Fruit fly (Drosophila melanogaster) whole organism, embryonic: ENCODE measurements around the gene Cow.

Experiments
- Atf-2 ChIP-seq: fragments of 200-800 bp; sonication (Bioruptor generic); optimal IDR thresholded peaks from 2 replicates; lab custom pipeline; 2016; ENCODE audit warnings: missing biosample characterization, missing genetic modification characterization
- B-H2 ChIP-seq: fragments of 200-800 bp; sonication (Bioruptor generic); optimal IDR thresholded peaks from 2 replicates; lab custom pipeline; 2018; ENCODE audit warnings: missing biosample characterization, mild to moderate bottlenecking, missing genetic modification characterization
- C15 ChIP-seq: fragments of 200-800 bp; sonication (Bioruptor generic); IDR thresholded peaks from 3 replicates; pipeline ENCODE4 v1.3.6; 2022; ENCODE audit warnings: missing biosample characterization, missing genetic modification characterization
- CG10321 ChIP-seq: fragments of 200-800 bp; sonication (Bioruptor generic); IDR thresholded peaks from 2 replicates; pipeline ENCODE4 v1.3.6; 2022; ENCODE audit warnings: missing biosample characterization, missing genetic modification characterization
- CG12104 ChIP-seq: fragments of 200-800 bp; sonication (Bioruptor generic); optimal IDR thresholded peaks from 3 replicates; lab custom pipeline; 2016; ENCODE audit warnings: missing biosample characterization, missing genetic modification characterization
- CG15011 ChIP-seq: fragments of 200-800 bp; sonication (Bioruptor generic); optimal IDR thresholded peaks from 3 replicates; lab custom pipeline; 2018; ENCODE audit warnings: missing biosample characterization, mild to moderate bottlenecking, missing genetic modification characterization
- CG17385 ChIP-seq: fragments of 200-800 bp; sonication (Bioruptor generic); optimal IDR thresholded peaks from 3 replicates; lab custom pipeline; 2018; ENCODE audit warnings: missing biosample characterization, mild to moderate bottlenecking, missing genetic modification characterization
- CG1792 ChIP-seq: fragments of 200-800 bp; sonication (Bioruptor generic); optimal IDR thresholded peaks from 2 replicates; lab custom pipeline; 2016; ENCODE audit warnings: missing biosample characterization, missing genetic modification characterization
- CG3407 ChIP-seq: fragments of 200-800 bp; sonication (Bioruptor generic); optimal IDR thresholded peaks from 2 replicates; lab custom pipeline; 2018; ENCODE audit warnings: missing biosample characterization, mild to moderate bottlenecking, missing genetic modification characterization
- CG4404 ChIP-seq: fragments of 200-800 bp; sonication (Bioruptor generic); IDR thresholded peaks from 2 replicates; pipeline ENCODE4 v1.3.6; 2022; ENCODE audit warnings: missing biosample characterization, missing genetic modification characterization
- CG6654 ChIP-seq: fragments of 200-800 bp; sonication (Bioruptor generic); optimal IDR thresholded peaks from 2 replicates; lab custom pipeline; 2017; ENCODE audit warnings: missing biosample characterization, mild to moderate bottlenecking, missing genetic modification characterization
- CG6791 ChIP-seq: fragments of 200-800 bp; sonication (Bioruptor generic); IDR thresholded peaks from 3 replicates; pipeline ENCODE4 v1.3.6; 2022; ENCODE audit warnings: missing biosample characterization, missing genetic modification characterization; ENCODE audit not compliant: partially characterized antibody
- CG8924 ChIP-seq: fragments of 200-800 bp; optimal IDR thresholded peaks from 3 replicates; lab custom pipeline; 2019; ENCODE audit warnings: missing biosample characterization, mild to moderate bottlenecking, missing genetic modification characterization, moderate library complexity
- CG9797 ChIP-seq: fragments of 200-800 bp; sonication (Bioruptor generic); optimal IDR thresholded peaks from 3 replicates; lab custom pipeline; 2018; ENCODE audit warnings: missing biosample characterization, mild to moderate bottlenecking, missing genetic modification characterization
- CrebB ChIP-seq: fragments of 200-800 bp; sonication (Bioruptor generic); optimal IDR thresholded peaks from 3 replicates; lab custom pipeline; 2018; ENCODE audit warnings: missing biosample characterization, mild to moderate bottlenecking, missing genetic modification characterization
- D ChIP-seq, 2 experiments: fragments of 200-800 bp in 1 of 2; fragments of >200 bp in 1 of 2; sonication (Bioruptor generic) in 1 of 2; optimal IDR thresholded peaks; 2 replicates in 1 of 2; 3 replicates in 1 of 2; lab custom pipeline; 2017; ENCODE audit warnings: mild to moderate bottlenecking in 1 of 2, missing biosample characterization in 1 of 2, missing genetic modification characterization in 1 of 2, missing genetic modification reagents in 1 of 2
- D19B ChIP-seq: fragments of 200-800 bp; sonication (Bioruptor generic); optimal IDR thresholded peaks from 2 replicates; lab custom pipeline; 2017; ENCODE audit warnings: missing biosample characterization, mild to moderate bottlenecking, missing genetic modification characterization
- Doc3 ChIP-seq: fragments of 200-800 bp; sonication (Bioruptor generic); IDR thresholded peaks from 3 replicates; pipeline ENCODE4 v1.3.6; 2022; ENCODE audit warnings: missing biosample characterization, missing genetic modification characterization; ENCODE audit not compliant: partially characterized antibody
- Dp ChIP-seq: fragments of 200-800 bp; sonication (Bioruptor generic); optimal IDR thresholded peaks from 2 replicates; lab custom pipeline; 2018; ENCODE audit warnings: missing biosample characterization, mild to moderate bottlenecking, missing genetic modification characterization, moderate library complexity
- E2f2 ChIP-seq: fragments of 200-800 bp; sonication (Bioruptor generic); IDR thresholded peaks from 2 replicates; pipeline ENCODE4 v1.3.6; 2022; ENCODE audit warnings: missing biosample characterization, missing genetic modification characterization
- Elba2 ChIP-seq: fragments of 200-800 bp; sonication (Bioruptor generic); optimal IDR thresholded peaks from 3 replicates; lab custom pipeline; 2016; ENCODE audit warnings: missing biosample characterization, missing genetic modification characterization
- Ets65A ChIP-seq: fragments of 200-800 bp; sonication (Bioruptor generic); peaks from one replicate; lab custom pipeline; 2016; ENCODE audit warnings: missing biosample characterization, missing genetic modification characterization
- Ets97D ChIP-seq: fragments of 200-800 bp; sonication (Bioruptor generic); optimal IDR thresholded peaks from 3 replicates; lab custom pipeline; 2016; ENCODE audit warnings: missing biosample characterization, missing genetic modification characterization
- H2.0 ChIP-seq: fragments of 200-800 bp; sonication (Bioruptor generic); IDR thresholded peaks from 2 replicates; pipeline ENCODE4 v1.3.6; 2022; ENCODE audit warnings: missing biosample characterization, missing genetic modification characterization
- Hr51 ChIP-seq, 2 experiments: fragments of 200-800 bp; sonication (Bioruptor generic); optimal IDR thresholded peaks; 2 replicates in 1 of 2; 3 replicates in 1 of 2; lab custom pipeline; 2016 to 2018; ENCODE audit warnings: missing biosample characterization in 2 of 2, missing genetic modification characterization in 2 of 2, mild to moderate bottlenecking in 1 of 2, moderate library complexity in 1 of 2
- Kr ChIP-seq: fragments of 200-800 bp; sonication (Bioruptor generic); optimal IDR thresholded peaks from 2 replicates; lab custom pipeline; 2017; ENCODE audit warnings: missing biosample characterization, mild to moderate bottlenecking, missing genetic modification characterization
- MBD-R2 ChIP-seq: fragments of 200-800 bp; sonication (Bioruptor generic); IDR thresholded peaks from 2 replicates; pipeline ENCODE4 v1.3.6; 2022; ENCODE audit warnings: missing biosample characterization, missing genetic modification characterization
- MESR4 ChIP-seq: fragments of 200-800 bp; sonication (Bioruptor generic); optimal IDR thresholded peaks from 2 replicates; lab custom pipeline; 2018; ENCODE audit warnings: missing biosample characterization, mild to moderate bottlenecking, missing genetic modification characterization, moderate library complexity
- Pdp1 ChIP-seq, 2 experiments: fragments of 200-800 bp; sonication (Bioruptor generic); optimal IDR thresholded peaks; 3 replicates each; lab custom pipeline; 2016; ENCODE audit warnings: missing biosample characterization in 2 of 2, missing genetic modification characterization in 2 of 2, mild to moderate bottlenecking in 1 of 2, moderate library complexity in 1 of 2
- Sox100B ChIP-seq: fragments of 200-800 bp; sonication (Bioruptor generic); optimal IDR thresholded peaks from 3 replicates; lab custom pipeline; 2018; ENCODE audit warnings: missing biosample characterization, mild to moderate bottlenecking, missing genetic modification characterization
- Vsx1 ChIP-seq: fragments of 200-800 bp; sonication (Bioruptor generic); optimal IDR thresholded peaks from 2 replicates; lab custom pipeline; 2017; ENCODE audit warnings: missing biosample characterization, mild to moderate bottlenecking, missing genetic modification characterization, missing genetic modification reagents
- YL-1 ChIP-seq: fragments of 200-800 bp; sonication (Bioruptor generic); optimal IDR thresholded peaks from 3 replicates; lab custom pipeline; 2017; ENCODE audit warnings: missing biosample characterization, mild to moderate bottlenecking, missing genetic modification characterization
- bcd ChIP-seq: fragments of 200-800 bp; sonication (Bioruptor generic); optimal IDR thresholded peaks from 2 replicates; lab custom pipeline; 2017; ENCODE audit warnings: missing biosample characterization, mild to moderate bottlenecking, missing genetic modification characterization
- cg ChIP-seq: fragments of 200-800 bp; sonication (Bioruptor generic); optimal IDR thresholded peaks from 3 replicates; lab custom pipeline; 2019; ENCODE audit warnings: missing biosample characterization, mild to moderate bottlenecking, missing genetic modification characterization, moderate library complexity
- chm ChIP-seq: fragments of 200-800 bp; sonication (Bioruptor generic); IDR thresholded peaks from 2 replicates; pipeline ENCODE4 v1.3.6; 2022; ENCODE audit warnings: missing biosample characterization, missing genetic modification characterization
- eve ChIP-seq, 2 experiments: fragments of >200 bp; optimal IDR thresholded peaks; 2 replicates each; lab custom pipeline; 2017; ENCODE audit warnings: missing biosample characterization in 2 of 2, missing genetic modification characterization in 2 of 2
- fd102C ChIP-seq: fragments of 200-800 bp; sonication (Bioruptor generic); optimal IDR thresholded peaks from 2 replicates; lab custom pipeline; 2018; ENCODE audit warnings: missing biosample characterization, mild to moderate bottlenecking, missing genetic modification characterization, moderate library complexity
- gsb ChIP-seq: fragments of 200-800 bp; sonication (Bioruptor generic); IDR thresholded peaks from 2 replicates; pipeline ENCODE4 v1.3.6; 2022; ENCODE audit warnings: missing biosample characterization, missing genetic modification characterization
- hth ChIP-seq: fragments of >200 bp; optimal IDR thresholded peaks from 2 replicates; lab custom pipeline; 2017; ENCODE audit warnings: inconsistent platforms
- kah ChIP-seq: fragments of 200-800 bp; sonication (Bioruptor generic); optimal IDR thresholded peaks from 2 replicates; lab custom pipeline; 2018; ENCODE audit warnings: missing biosample characterization, mild to moderate bottlenecking, missing genetic modification characterization
- kni ChIP-seq: fragments of 200-800 bp; sonication (Bioruptor generic); optimal IDR thresholded peaks from 3 replicates; lab custom pipeline; 2017; ENCODE audit warnings: mild to moderate bottlenecking, missing biosample characterization, missing genetic modification reagents, missing genetic modification characterization
- nerfin-1 ChIP-seq: fragments of 200-800 bp; sonication (Bioruptor generic); optimal IDR thresholded peaks from 3 replicates; lab custom pipeline; 2019; ENCODE audit warnings: missing biosample characterization, mild to moderate bottlenecking, missing genetic modification characterization, moderate library complexity
- org-1 ChIP-seq: fragments of 200-800 bp; sonication (Bioruptor generic); optimal IDR thresholded peaks from 2 replicates; lab custom pipeline; 2017; ENCODE audit warnings: missing biosample characterization, missing genetic modification characterization
- otp ChIP-seq: fragments of 200-800 bp; sonication (Bioruptor generic); IDR thresholded peaks from 3 replicates; pipeline ENCODE4, ENCODE4 v1.3.6; 2022; ENCODE audit warnings: missing biosample characterization, missing genetic modification characterization
- so ChIP-seq: fragments of 200-800 bp; sonication (Bioruptor generic); IDR thresholded peaks from 3 replicates; pipeline ENCODE4 v1.3.6; 2022; ENCODE audit warnings: missing biosample characterization, missing genetic modification characterization
- tap ChIP-seq: fragments of 200-800 bp; optimal IDR thresholded peaks from 3 replicates; lab custom pipeline; 2019; ENCODE audit warnings: missing biosample characterization, mild to moderate bottlenecking, missing genetic modification characterization, moderate library complexity
- ttk ChIP-seq: fragments of 200-800 bp; sonication (Bioruptor generic); IDR thresholded peaks from 2 replicates; pipeline ENCODE4 v2.1.2; 2022; ENCODE audit warnings: missing biosample characterization, missing genetic modification characterization
- twi ChIP-seq: fragments of 200-800 bp; optimal IDR thresholded peaks from 2 replicates; lab custom pipeline; 2019; ENCODE audit warnings: missing biosample characterization, mild to moderate bottlenecking, missing genetic modification characterization, moderate library complexity

Gene Cow

DNA sequence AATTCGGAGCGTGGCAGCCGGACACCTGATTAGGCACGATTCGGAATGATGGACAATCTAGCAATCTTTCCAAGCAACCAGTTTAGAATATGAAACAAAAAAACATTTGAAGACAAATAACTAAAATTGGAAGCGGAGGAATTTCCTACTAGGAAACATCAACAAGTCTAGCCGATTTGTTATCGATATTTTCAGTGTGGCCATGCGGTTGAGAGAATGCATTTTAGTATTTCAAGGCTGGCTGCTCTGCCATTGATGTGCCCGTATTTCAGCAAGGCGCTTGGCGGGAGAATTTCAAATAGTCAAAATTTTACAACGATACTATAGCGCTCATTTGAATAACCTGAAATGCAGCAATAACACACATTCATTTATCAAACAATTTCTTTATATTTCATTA lies 15.3 kb upstream of the Cow start, which contains the start of gene CG31457 (continued):
- no peak for TF ChIP-seq hth (lab: Kevin White, UChicago)
- TF ChIP-seq C15 (GFP tag; lab: Robert Waterston, UW): no peak
- TF ChIP-seq cg (GFP tag; lab: Kevin White, UChicago): no peak
- no peak for TF ChIP-seq Hr51 (GFP tag; optimal IDR thresholded peaks at IDR 0.05; lab: Kevin White, UChicago)
- TF ChIP-seq CG1792 (GFP tag; lab: Kevin White, UChicago): no peak
- TF ChIP-seq fd102C (GFP tag; lab: Kevin White, UChicago): no peak
- TF ChIP-seq MESR4 (GFP tag; lab: Kevin White, UChicago): peak; percentile 50
- TF ChIP-seq Ets97D (GFP tag; lab: Kevin White, UChicago): peak; percentile 64
- no peak for TF ChIP-seq kni (GFP tag; lab: Kevin White, UChicago)
- TF ChIP-seq Elba2 (GFP tag; lab: Kevin White, UChicago): peak; percentile 24
- TF ChIP-seq CrebB (tag; lab: Kevin White, UChicago): no peak
- no peak for TF ChIP-seq CG6654 (GFP tag; lab: Kevin White, UChicago)
- TF ChIP-seq Ets65A (GFP tag; lab: Kevin White, UChicago): peak; percentile 55
- TF ChIP-seq kah (GFP tag; lab: Kevin White, UChicago): no peak
- TF ChIP-seq CG3407 (GFP tag; lab: Kevin White, UChicago): no peak
- no peak for TF ChIP-seq CG15011 (GFP tag; lab: Kevin White, UChicago)
- TF ChIP-seq CG6791 (GFP tag; lab: Robert Waterston, UW): peak; percentile 69; the same call in 2 of the 3 replicates
- TF ChIP-seq Kr (GFP tag; lab: Kevin White, UChicago): no peak
- no peak for TF ChIP-seq B-H2 (GFP tag; lab: Kevin White, UChicago)
- no peak for TF ChIP-seq tap (tag; lab: Kevin White, UChicago)
- TF ChIP-seq ttk (GFP tag; lab: Robert Waterston, UW): no peak
- peak; percentile 98 for TF ChIP-seq Dp (GFP tag; lab: Kevin White, UChicago)
- TF ChIP-seq twi (tag; lab: Kevin White, UChicago): no peak
- TF ChIP-seq CG9797 (GFP tag; lab: Kevin White, UChicago): peak; percentile 97

DNA sequence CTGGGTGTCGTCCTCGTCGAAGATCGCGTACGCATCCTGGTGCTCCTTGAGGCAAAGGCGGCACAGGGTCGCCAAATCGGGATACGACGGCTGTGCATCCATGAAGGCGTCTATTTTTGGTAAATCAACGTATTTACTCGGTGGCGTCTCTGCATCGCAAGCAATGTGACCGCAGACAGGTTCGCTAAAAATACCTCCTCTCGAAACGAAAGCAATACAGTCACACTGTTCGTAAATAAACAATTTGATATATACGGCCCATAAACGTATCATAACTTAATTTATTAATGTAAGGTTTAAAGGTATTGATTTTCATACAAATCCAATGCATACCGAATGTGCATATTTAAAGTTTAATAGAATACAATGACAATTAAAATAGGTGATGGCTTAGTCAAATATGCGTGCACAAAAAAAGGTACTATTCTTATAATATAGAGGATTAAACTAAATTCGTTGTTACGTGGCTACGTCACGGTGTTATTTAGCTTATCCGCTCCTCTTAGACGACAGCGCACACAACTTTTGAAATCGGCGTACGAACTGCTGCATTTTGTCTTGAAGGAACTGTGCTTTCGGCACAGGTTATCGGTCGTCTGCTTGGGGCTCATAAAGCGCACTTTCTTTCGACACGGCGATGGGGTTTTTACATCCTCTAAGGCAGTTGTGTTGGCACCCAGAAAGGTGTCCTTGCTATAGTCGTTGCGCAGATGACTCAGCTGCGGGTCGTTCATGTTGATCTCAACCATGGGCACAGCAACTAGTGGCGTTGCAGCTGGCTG lies 13.9 kb upstream of the Cow start, which contains the start of gene CG31365:
Gene CG31365 (minus strand): TSS at position 182 of the 782 bp plus-strand sequence.
- peak; percentile 67 for TF ChIP-seq MBD-R2 (GFP tag; lab: Robert Waterston, UW)
- TF ChIP-seq CG17385 (GFP tag; lab: Kevin White, UChicago): no peak
- TF ChIP-seq otp: no peak
- no peak for TF ChIP-seq CG4404 (GFP tag; lab: Robert Waterston, UW)
- no peak for TF ChIP-seq chm
- TF ChIP-seq Sox100B (GFP tag; lab: Kevin White, UChicago): no peak
- no peak for TF ChIP-seq H2.0 (GFP tag; lab: Robert Waterston, UW)
- TF ChIP-seq E2f2: peak; percentile 46
- TF ChIP-seq Pdp1 (GFP tag; optimal IDR thresholded peaks at IDR 0.05; lab: Kevin White, UChicago): peak in 1 of 2 experiments; percentile 11
- peak; percentile 75 for TF ChIP-seq YL-1 (GFP tag; lab: Kevin White, UChicago)
- peak; percentile 13 for TF ChIP-seq CG8924 (tag; lab: Kevin White, UChicago)
- no peak for TF ChIP-seq CG12104
- no peak for TF ChIP-seq org-1 (GFP tag; lab: Kevin White, UChicago)
- no peak for TF ChIP-seq Atf-2 (GFP tag; lab: Kevin White, UChicago)
- TF ChIP-seq D (optimal IDR thresholded peaks at IDR 0.05; lab: Kevin White, UChicago): no peak
- no peak for TF ChIP-seq D (GFP tag; optimal IDR thresholded peaks at IDR 0.05; lab: Kevin White, UChicago)
- TF ChIP-seq bcd: no peak
- TF ChIP-seq Doc3 (GFP tag; lab: Robert Waterston, UW): no peak
- TF ChIP-seq gsb (GFP tag; lab: Robert Waterston, UW): no peak
- peak; percentile 64 for TF ChIP-seq CG9797 (GFP tag; lab: Kevin White, UChicago)
- TF ChIP-seq D19B (GFP tag; lab: Kevin White, UChicago): no peak
- peak; percentile 18 for TF ChIP-seq nerfin-1 (tag; lab: Kevin White, UChicago)
- TF ChIP-seq eve (GFP tag; optimal IDR thresholded peaks at IDR 0.05; lab: Kevin White, UChicago): no peak
- peak; percentile 11; the same call in 1 of the 2 replicates for TF ChIP-seq CG10321 (GFP tag; lab: Robert Waterston, UW)
- no peak for TF ChIP-seq so (GFP tag; lab: Robert Waterston, UW)
- TF ChIP-seq Vsx1 (GFP tag; lab: Kevin White, UChicago): no peak
